Worm (Caenorhabditis elegans): ENCODE data around the gene jbts-14.

The jbts-14 gene

DNA sequence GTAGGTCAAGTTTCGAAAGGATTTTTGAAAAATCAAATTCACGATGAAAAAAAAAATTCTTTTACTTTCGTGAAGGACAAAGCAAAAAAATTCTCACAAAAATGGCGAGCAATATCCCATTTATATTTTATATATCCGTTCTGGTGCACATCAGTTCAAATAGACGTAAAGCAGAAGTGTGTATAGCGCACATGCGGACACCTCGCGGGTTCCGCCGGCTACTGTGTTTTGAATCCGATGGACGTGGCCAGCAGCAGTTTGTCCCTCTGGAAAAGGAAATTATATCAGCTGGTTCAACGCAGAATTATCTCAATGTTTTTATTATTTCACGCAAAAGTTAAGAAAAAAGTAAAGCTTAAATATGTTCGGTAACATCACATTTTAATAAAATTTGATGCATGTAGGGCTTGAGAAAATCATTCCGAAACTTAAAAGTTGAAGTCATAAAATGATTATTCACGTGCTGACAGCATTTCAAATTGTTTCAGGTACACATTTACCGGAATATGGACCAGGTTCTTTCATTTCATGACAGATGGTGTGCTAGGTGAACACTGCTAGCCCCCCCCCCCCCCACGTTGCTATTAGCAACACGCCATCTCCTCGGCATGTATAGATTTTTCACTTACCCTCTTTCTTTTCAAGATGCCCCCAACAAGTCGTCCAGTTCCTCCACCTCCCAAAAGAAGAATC, at the start of gene jbts-14:
Gene jbts-14 (plus strand): TSS at position 643 of the 693 bp plus-strand sequence.
- no peak for TF ChIP-seq fkh-10 (GFP tag; optimal IDR thresholded peaks at IDR 0.05)
- TF ChIP-seq snpc-4 (tag; optimal IDR thresholded peaks at IDR 0.05) = peak; percentile 30

DNA sequence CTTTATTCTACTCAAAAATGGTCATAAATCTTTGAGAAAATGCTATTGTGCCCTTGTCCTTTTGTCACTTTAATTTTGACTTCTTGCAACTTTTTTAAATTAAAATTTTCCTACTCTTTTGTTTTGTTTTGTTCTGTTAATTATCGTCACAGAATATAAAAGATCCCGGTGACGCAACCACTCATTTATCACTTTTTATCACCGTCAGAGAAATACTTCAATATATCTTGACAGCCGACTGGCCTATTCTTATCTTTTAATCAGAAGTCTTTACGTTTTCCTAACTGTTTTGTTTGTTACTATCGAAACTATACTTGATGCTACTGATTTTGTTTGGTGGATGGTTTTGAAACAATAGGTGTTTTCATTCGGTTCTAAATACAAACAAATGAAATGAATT, 48.1 kb upstream of the jbts-14 start:
- TF ChIP-seq ztf-4 (tag; optimal IDR thresholded peaks at IDR 0.05) (no peak), ama-1 (optimal IDR thresholded peaks at IDR 0.05) (no peak), elt-3 (tag; optimal IDR thresholded peaks at IDR 0.05) (no peak), mdl-1 (tag; optimal IDR thresholded peaks at IDR 0.05) (no peak), nhr-67 (tag; optimal IDR thresholded peaks at IDR 0.05) (no peak)

DNA sequence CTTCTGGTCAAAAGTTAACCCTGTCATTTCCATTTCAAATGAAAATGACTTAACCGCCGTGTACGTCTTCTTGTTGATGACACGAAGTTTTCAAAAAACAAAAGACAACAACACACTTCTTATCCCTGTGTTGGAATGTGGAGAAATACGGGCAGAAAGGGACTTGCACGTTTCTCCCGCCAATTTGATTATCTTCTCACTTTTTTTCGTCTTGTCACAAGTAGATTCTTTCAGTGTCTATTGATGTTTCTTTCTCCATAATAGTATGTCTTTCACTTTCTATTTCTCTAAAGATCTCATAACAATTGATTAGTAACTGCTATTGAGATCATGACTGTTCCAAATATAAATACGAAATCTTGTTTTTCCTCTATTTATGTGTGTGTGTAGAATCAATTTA, 44.6 kb upstream of the jbts-14 start:
- TF ChIP-seq fkh-10 (GFP tag; optimal IDR thresholded peaks at IDR 0.05) (peak; percentile 10), egl-27 (tag; optimal IDR thresholded peaks at IDR 0.05) (no peak)

DNA sequence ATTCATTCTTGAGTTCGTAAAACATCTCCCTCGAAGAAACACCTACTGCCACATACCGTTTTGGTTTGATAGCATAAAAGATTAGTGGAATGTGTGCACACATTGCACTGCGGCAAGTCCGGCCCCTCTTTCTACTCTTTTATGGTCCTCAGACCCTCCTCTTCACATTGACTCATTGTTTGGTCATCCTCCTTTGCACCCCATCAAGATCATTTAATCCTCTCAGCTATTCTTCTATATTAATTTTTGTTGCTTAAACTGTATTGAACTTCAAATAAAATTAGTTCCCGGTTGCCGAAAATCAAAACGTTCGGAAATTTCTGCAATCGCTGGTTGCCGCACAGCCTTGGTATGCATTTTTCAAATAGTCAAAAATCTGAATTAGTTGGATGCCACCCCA, 43.8 kb upstream of the jbts-14 start, which contains the start of gene rig-1:
Gene rig-1 (plus strand): TSS at position 301 of the 400 bp plus-strand sequence.
- TF ChIP-seq fos-1 (tag; optimal IDR thresholded peaks at IDR 0.05) (no peak), lsy-12 (tag; optimal IDR thresholded peaks at IDR 0.05) (no peak), nhr-237 (tag; optimal IDR thresholded peaks at IDR 0.05) (no peak), pqm-1 (tag; optimal IDR thresholded peaks at IDR 0.05) (no peak)

DNA sequence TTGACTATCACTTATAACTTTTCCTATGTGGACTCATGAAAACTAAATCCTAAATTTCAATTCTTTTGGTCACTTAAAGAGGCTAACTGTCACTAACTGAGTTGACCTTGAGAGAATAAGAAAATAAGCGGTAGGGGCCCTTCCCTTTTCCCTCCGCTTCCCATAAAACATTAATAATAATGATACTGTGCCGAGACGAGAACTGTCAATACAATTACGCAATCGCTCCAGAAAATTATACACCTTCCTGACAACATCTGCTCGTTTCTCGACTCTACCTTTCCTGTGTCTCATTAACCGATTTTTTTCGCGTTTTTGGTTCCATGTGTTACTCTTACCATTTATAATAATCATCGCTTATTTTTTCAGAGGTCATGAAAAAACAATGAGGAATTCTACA, 43.2 kb upstream of the jbts-14 start:
- TF ChIP-seq ama-1 (optimal IDR thresholded peaks at IDR 0.05) (no peak), fkh-10 (GFP tag; optimal IDR thresholded peaks at IDR 0.05) (no peak)

DNA sequence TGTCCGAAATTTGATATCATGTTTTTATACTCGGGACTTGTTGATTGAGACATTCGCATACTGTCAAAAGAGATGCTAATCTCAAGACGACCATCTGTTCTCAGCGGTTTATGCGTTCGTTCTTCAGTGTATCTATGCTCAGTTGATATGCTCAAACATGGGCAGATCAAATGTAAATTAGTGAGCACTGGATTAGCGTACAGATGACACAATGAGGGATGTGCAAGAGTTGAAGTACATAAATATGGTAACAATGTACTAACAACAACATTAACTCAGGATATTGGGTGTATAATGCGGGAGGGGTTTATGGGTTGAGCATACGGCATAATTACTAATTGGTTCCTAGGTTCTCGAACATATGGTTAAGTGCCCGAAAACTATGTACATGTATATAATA, 41.7 kb upstream of the jbts-14 start:
- no peak for TF ChIP-seq ztf-11 (tag; optimal IDR thresholded peaks at IDR 0.05)
- TF ChIP-seq nhr-67 (tag; optimal IDR thresholded peaks at IDR 0.05) = no peak
- no peak for TF ChIP-seq nhr-77 (tag; optimal IDR thresholded peaks at IDR 0.05)

DNA sequence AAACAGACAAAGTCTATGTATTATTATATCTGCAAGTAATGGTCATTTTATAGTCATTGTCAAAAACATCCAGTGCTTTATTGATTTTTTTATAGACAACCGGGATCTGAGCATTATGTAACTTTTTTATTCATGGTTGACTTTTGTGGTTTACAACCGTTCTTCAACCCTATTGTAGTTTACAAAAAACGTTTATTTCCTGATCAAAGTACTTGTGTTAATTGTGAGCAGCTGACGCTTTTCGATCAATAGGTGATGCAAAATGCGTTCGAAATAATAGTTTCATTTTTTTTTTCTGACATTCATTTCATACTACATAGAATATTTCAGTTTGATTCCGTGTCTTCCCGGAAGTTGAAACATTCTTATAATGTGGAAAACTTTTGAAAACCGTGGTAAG, 31.3 kb upstream of the jbts-14 start, which contains the start of the genes K09E2.2 and K09E2.3:
Gene K09E2.2 (plus strand): TSS at position 301 of the 400 bp plus-strand sequence.
Gene K09E2.3 (plus strand): TSS at position 325 of the 400 bp plus-strand sequence.
- no peak for TF ChIP-seq sea-2 (GFP tag; optimal IDR thresholded peaks at IDR 0.05)
- no peak for TF ChIP-seq nhr-28 (tag; optimal IDR thresholded peaks at IDR 0.05)
- TF ChIP-seq nhr-25 (tag; optimal IDR thresholded peaks at IDR 0.05) = no peak
- no peak for TF ChIP-seq nhr-12 (tag; optimal IDR thresholded peaks at IDR 0.05)
- TF ChIP-seq ceh-28 (tag; optimal IDR thresholded peaks at IDR 0.05) = no peak
- no peak for TF ChIP-seq egl-27 (tag; optimal IDR thresholded peaks at IDR 0.05)
- no peak for TF ChIP-seq nhr-77 (tag; optimal IDR thresholded peaks at IDR 0.05)
- no peak for TF ChIP-seq elt-3 (tag; optimal IDR thresholded peaks at IDR 0.05)

DNA sequence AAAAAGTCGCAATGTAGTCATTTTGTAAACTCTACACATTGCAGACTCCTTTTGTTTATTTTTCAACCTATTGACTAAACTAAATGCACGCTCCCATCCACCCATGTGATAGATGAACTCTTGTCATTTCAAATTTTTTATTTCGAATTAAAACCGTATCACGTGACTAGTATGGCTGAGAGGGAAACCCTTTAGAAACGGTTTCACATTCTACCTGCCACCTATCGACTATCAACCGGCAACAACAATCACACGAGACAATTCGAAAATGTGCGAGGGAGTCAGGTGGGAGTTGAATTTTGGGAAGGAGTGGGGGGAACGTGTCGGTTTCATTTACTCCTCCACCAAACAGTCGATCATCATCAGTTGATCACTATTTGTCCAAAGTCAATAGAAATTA, 29.6 kb upstream of the jbts-14 start:
- TF ChIP-seq ceh-28 (tag; optimal IDR thresholded peaks at IDR 0.05) (no peak), nhr-43 (tag; optimal IDR thresholded peaks at IDR 0.05; ENCODE audit: poor library complexity, severe bottlenecking) (peak; percentile 14), pha-4 (tag; optimal IDR thresholded peaks at IDR 0.05) (peak; percentile 79), hmg-11 (tag; optimal IDR thresholded peaks at IDR 0.05) (no peak), pqm-1 (tag; optimal IDR thresholded peaks at IDR 0.05) (peak; percentile 81), jun-1 (tag; optimal IDR thresholded peaks at IDR 0.05) (peak; percentile 2), mdl-1 (tag; optimal IDR thresholded peaks at IDR 0.05) (peak; percentile 44), elt-2 (tag; optimal IDR thresholded peaks at IDR 0.05) (peak; percentile 81)

DNA sequence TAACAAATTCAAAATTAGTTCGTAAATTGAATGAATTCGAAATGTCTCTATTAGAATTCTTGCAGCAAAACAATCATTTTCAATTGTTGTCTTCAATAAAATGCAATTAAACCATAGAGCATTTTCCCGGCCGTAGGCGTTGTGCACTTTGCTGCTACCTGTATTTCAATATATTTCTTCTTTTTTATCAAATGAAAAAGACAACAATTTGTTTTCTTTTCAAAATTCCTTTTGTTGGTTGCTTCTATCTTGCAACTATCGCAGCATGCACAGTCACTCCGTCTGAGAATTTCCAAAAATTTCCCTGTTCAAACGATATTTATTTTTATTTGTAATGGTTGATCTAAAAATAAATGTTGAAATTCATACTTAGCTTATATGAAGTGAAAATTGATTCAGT, 29.0 kb upstream of the jbts-14 start:
- no peak for TF ChIP-seq mml-1 (tag; optimal IDR thresholded peaks at IDR 0.05)
- no peak for TF ChIP-seq elt-2 (tag; optimal IDR thresholded peaks at IDR 0.05)
- TF ChIP-seq egl-5 (tag; optimal IDR thresholded peaks at IDR 0.05) = no peak
- no peak for TF ChIP-seq unc-62 (GFP tag; optimal IDR thresholded peaks at IDR 0.05)
- TF ChIP-seq elt-3 (tag; optimal IDR thresholded peaks at IDR 0.05) = no peak
- no peak for TF ChIP-seq ceh-9 (tag; optimal IDR thresholded peaks at IDR 0.05)
- TF ChIP-seq ama-1 (optimal IDR thresholded peaks at IDR 0.05) = no peak
- TF ChIP-seq pqm-1 (tag; optimal IDR thresholded peaks at IDR 0.05) = no peak
- TF ChIP-seq nhr-77 (tag; optimal IDR thresholded peaks at IDR 0.05) = no peak
- no peak for TF ChIP-seq ZK546.5 (tag; optimal IDR thresholded peaks at IDR 0.05)
- no peak for TF ChIP-seq hmg-11 (tag; optimal IDR thresholded peaks at IDR 0.05)
- TF ChIP-seq nhr-43 (tag; optimal IDR thresholded peaks at IDR 0.05; ENCODE audit: poor library complexity, severe bottlenecking) = no peak
- no peak for TF ChIP-seq fos-1 (tag; optimal IDR thresholded peaks at IDR 0.05)
- TF ChIP-seq nhr-67 (tag; optimal IDR thresholded peaks at IDR 0.05) = no peak
- TF ChIP-seq ceh-82 (tag; optimal IDR thresholded peaks at IDR 0.05) = no peak
- TF ChIP-seq lin-39 (tag; optimal IDR thresholded peaks at IDR 0.05) = no peak
- no peak for TF ChIP-seq ceh-28 (tag; optimal IDR thresholded peaks at IDR 0.05)
- TF ChIP-seq lsy-12 (tag; optimal IDR thresholded peaks at IDR 0.05) = no peak
- TF ChIP-seq elt-1 (tag; optimal IDR thresholded peaks at IDR 0.05) = no peak
- TF ChIP-seq R02D3.7 (tag; optimal IDR thresholded peaks at IDR 0.05) = no peak

All from whole organism, L3 larva.